Worm (Caenorhabditis elegans): ENCODE results near the gene F32D8.14.
A peak's percentile ranks its signal among the peaks of the same experiment; 100 is the strongest.

Gene F32D8.14

DNA sequence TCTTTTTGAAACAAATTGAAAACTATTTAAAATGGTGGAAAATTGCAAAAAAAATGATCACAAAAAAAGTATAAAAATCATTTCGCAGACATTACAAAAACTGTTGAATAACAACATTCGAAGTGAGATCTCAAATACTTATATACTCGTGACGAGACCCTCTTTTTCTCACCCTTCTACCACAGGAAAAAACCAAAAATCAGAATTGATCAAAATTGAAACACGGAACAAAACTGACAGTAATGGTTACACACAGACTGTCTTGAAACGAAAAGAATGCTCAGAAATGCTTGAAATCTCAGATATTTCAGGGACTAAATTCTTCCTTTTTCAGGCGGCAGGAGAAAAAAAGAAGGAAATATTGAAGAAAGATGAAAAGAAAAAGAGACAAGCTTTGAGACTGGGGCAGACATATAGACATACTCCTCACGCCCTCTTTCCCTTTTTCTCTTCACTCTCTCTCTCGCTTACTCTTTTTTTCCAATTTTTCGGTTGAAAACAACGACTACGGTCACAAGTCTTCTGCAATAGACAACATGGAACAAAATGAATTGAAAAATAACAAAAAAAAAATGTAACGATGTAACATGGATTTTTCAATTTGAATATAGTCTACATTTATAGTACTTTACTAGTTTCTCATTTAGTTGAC lies 32.9 kb downstream of the F32D8.14 start:
- TF ChIP-seq pqm-1 (tag; optimal IDR thresholded peaks at IDR 0.05) (no peak), nfya-1 (tag; optimal IDR thresholded peaks at IDR 0.05) (peak; percentile 5)

DNA sequence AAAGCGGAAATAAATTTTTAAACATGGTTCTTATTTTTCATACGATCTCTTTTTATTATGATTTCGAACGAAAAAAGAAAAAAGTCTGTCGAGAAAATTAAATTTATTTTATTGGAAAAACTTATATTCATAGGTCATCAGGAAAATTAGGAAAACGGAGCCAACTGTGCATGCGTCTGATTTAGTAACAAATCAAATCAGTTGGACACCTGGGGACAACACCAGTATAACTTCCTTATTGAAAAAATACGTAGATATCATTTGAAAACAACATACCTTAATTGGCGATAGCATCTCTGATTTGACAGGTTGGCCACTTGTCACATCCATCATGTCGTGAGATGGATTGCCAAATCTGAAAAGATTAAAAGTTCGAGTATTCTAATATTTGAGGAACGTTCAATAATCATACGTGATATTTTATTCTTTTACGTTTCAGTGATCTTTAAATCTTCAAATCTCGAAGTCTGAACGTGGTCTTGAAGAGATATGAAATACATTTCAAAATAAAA lies 34.0 kb downstream of the F32D8.14 start:
- TF ChIP-seq T23F11.4 (GFP tag; optimal IDR thresholded peaks at IDR 0.05) (no peak), hlh-13 (GFP tag; optimal IDR thresholded peaks at IDR 0.05) (no peak), npax-4 (tag; optimal IDR thresholded peaks at IDR 0.05) (no peak), ref-2 (tag; optimal IDR thresholded peaks at IDR 0.05) (no peak), pha-2 (tag; optimal IDR thresholded peaks at IDR 0.05) (no peak), F13H6.1 (tag; optimal IDR thresholded peaks at IDR 0.05) (no peak), elt-4 (tag; optimal IDR thresholded peaks at IDR 0.05) (no peak), hlh-8 (tag; optimal IDR thresholded peaks at IDR 0.05) (no peak), ceh-9 (tag; optimal IDR thresholded peaks at IDR 0.05) (no peak), dmd-4 (tag; optimal IDR thresholded peaks at IDR 0.05; ENCODE audit: borderline replicate concordance) (no peak), unc-3 (GFP tag; conservative IDR thresholded peaks at IDR 0.05) (no peak), unc-3 (tag; optimal IDR thresholded peaks at IDR 0.05) (no peak), K09A11.1 (tag; optimal IDR thresholded peaks at IDR 0.05; ENCODE audit: insufficient read depth) (no peak), ceh-2 (tag; optimal IDR thresholded peaks at IDR 0.05) (no peak), ets-4 (tag; optimal IDR thresholded peaks at IDR 0.05) (no peak), ttx-3 (tag; optimal IDR thresholded peaks at IDR 0.05) (no peak)

ce11 chrV:10859775-10860174 lies 34.8 kb downstream of the F32D8.14 start:
- no peak for TF ChIP-seq unc-55 (GFP tag; optimal IDR thresholded peaks at IDR 0.05)
- no peak for TF ChIP-seq ets-4 (tag; optimal IDR thresholded peaks at IDR 0.05)
- TF ChIP-seq pros-1 (tag; optimal IDR thresholded peaks at IDR 0.05) = no peak
- TF ChIP-seq ceh-24 (tag; optimal IDR thresholded peaks at IDR 0.05) = no peak
- TF ChIP-seq lim-6 (tag; optimal IDR thresholded peaks at IDR 0.05) = no peak
- TF ChIP-seq nhr-11 (tag; optimal IDR thresholded peaks at IDR 0.05) = no peak
- TF ChIP-seq odd-2 (tag; optimal IDR thresholded peaks at IDR 0.05) = no peak
- no peak for TF ChIP-seq sox-2 (GFP tag; IDR thresholded peaks at IDR 0.05)
- TF ChIP-seq eyg-1 (tag; optimal IDR thresholded peaks at IDR 0.05) = no peak
- no peak for TF ChIP-seq gmeb-2 (tag; optimal IDR thresholded peaks at IDR 0.05)
- TF ChIP-seq ceh-19 (GFP tag; optimal IDR thresholded peaks at IDR 0.05) = no peak
- TF ChIP-seq mec-3 (tag; optimal IDR thresholded peaks at IDR 0.05; ENCODE audit: borderline replicate concordance) = no peak
- no peak for TF ChIP-seq pqm-1 (tag; optimal IDR thresholded peaks at IDR 0.05)
- TF ChIP-seq ceh-31 (tag; optimal IDR thresholded peaks at IDR 0.05) = no peak
- no peak for TF ChIP-seq ttx-3 (tag; optimal IDR thresholded peaks at IDR 0.05)
- no peak for TF ChIP-seq pha-4 (tag; optimal IDR thresholded peaks at IDR 0.05)
- no peak for TF ChIP-seq ceh-9 (tag; optimal IDR thresholded peaks at IDR 0.05)
- TF ChIP-seq hlh-13 (GFP tag; optimal IDR thresholded peaks at IDR 0.05) = no peak
- TF ChIP-seq K09A11.1 (tag; optimal IDR thresholded peaks at IDR 0.05; ENCODE audit: insufficient read depth) = no peak

ce11 chrV:10859048-10859637 lies 35.4 kb downstream of the F32D8.14 start:
- TF ChIP-seq hlh-30 (tag; optimal IDR thresholded peaks at IDR 0.05; ENCODE audit: insufficient read depth) (peak; percentile 1), lim-6 (tag; optimal IDR thresholded peaks at IDR 0.05) (no peak)

DNA sequence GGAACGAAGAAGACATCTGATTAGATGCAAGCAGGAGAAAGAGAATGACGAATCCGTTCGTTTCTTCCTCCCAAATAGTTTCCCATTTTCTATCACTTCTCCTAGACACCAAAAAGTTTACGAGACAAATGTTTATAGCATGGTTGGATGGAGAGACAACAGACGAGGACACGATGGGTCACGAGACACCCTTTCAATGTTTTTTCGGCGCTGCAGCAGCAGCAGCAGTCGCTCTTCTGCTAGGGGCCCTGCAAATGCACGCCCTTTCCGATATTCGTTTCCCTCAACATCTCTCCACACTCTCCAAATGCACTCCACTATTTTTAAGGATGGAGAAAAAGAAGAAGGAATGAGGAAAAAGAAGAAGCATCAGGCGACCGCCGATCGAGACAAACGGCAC lies 36.2 kb downstream of the F32D8.14 start:
- no peak for TF ChIP-seq pat-9 (tag; optimal IDR thresholded peaks at IDR 0.05)
- TF ChIP-seq hlh-8 (tag; optimal IDR thresholded peaks at IDR 0.05) = peak; percentile 27
- peak; percentile 57 for TF ChIP-seq nfya-1 (tag; optimal IDR thresholded peaks at IDR 0.05)
- TF ChIP-seq rnt-1 (tag; optimal IDR thresholded peaks at IDR 0.05) = peak; percentile 51
- TF ChIP-seq ceh-19 (GFP tag; optimal IDR thresholded peaks at IDR 0.05) = peak; percentile 22
- peak; percentile 71 for TF ChIP-seq hlh-30 (tag; optimal IDR thresholded peaks at IDR 0.05; ENCODE audit: insufficient read depth)
- TF ChIP-seq tbx-7 (tag; optimal IDR thresholded peaks at IDR 0.05) = no peak
- TF ChIP-seq ttx-3 (tag; optimal IDR thresholded peaks at IDR 0.05) = no peak
- TF ChIP-seq syd-9 (tag; optimal IDR thresholded peaks at IDR 0.05) = peak; percentile 3
- peak; percentile 60 for TF ChIP-seq dmd-4 (tag; optimal IDR thresholded peaks at IDR 0.05; ENCODE audit: borderline replicate concordance)
- TF ChIP-seq unc-86 (tag; optimal IDR thresholded peaks at IDR 0.05) = peak; percentile 11
- peak; percentile 81 for TF ChIP-seq unc-42 (tag; optimal IDR thresholded peaks at IDR 0.05)
- no peak for TF ChIP-seq pha-2 (tag; optimal IDR thresholded peaks at IDR 0.05)
- peak; percentile 37 for TF ChIP-seq F13H6.1 (tag; optimal IDR thresholded peaks at IDR 0.05)
- peak; percentile 67 for TF ChIP-seq unc-55 (GFP tag; optimal IDR thresholded peaks at IDR 0.05)
- peak; percentile 21 for TF ChIP-seq ceh-14 (tag; optimal IDR thresholded peaks at IDR 0.05)
- peak; percentile 32 for TF ChIP-seq ceh-48 (tag; optimal IDR thresholded peaks at IDR 0.05)
- TF ChIP-seq ref-2 (tag; optimal IDR thresholded peaks at IDR 0.05) = peak; percentile 25
- TF ChIP-seq ceh-31 (tag; optimal IDR thresholded peaks at IDR 0.05) = peak; percentile 73
- peak; percentile 41 for TF ChIP-seq pros-1 (tag; optimal IDR thresholded peaks at IDR 0.05)
- TF ChIP-seq eyg-1 (tag; optimal IDR thresholded peaks at IDR 0.05) = no peak
- peak; percentile 96 for TF ChIP-seq ceh-18 (tag; optimal IDR thresholded peaks at IDR 0.05)
